Fruit fly (Drosophila melanogaster) ovary, adult (tissue): ENCODE results near the gene Polr3E.

ENCODE experiments used
- CG17801 ChIP-seq: fragments of 200-800 bp; optimal IDR thresholded peaks from 2 replicates; lab custom pipeline; 2019; ENCODE audit warnings: missing biosample characterization, mild to moderate bottlenecking, missing genetic modification characterization, moderate library complexity; ENCODE audit not compliant: partially characterized antibody

The Polr3E gene

DNA sequence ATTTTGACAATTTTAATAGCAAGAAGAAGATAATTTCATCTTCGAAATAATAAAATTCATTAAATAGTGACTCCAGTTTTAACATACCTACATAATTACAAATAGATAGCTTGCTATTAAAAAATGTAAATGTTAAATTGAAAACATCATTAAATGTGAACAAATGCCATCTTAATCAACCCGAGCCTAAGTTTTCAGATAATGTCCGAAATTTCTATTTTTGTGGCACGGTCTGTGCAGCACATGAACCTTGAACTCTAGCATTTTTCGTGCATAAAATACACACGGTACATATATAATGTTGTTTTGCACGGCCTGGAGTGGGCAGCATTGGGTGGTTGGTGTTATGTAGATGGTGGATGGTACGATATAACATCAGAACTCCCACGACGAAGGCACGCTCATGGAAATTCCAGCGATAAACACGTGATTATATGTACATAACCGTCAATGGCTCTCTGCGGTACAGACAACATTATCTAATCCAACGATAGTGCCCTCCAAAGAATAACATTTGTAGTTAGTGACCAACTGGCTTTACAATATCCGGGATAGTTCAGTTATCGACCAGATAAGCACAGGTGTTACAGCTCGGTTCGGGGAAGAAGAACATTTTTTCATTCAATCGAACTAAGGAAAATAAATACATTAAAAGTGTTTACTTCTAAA, 18.6 kb downstream of the Polr3E start:
- TF ChIP-seq CG17801 (GFP tag; lab: Kevin White, UChicago): no peak

DNA sequence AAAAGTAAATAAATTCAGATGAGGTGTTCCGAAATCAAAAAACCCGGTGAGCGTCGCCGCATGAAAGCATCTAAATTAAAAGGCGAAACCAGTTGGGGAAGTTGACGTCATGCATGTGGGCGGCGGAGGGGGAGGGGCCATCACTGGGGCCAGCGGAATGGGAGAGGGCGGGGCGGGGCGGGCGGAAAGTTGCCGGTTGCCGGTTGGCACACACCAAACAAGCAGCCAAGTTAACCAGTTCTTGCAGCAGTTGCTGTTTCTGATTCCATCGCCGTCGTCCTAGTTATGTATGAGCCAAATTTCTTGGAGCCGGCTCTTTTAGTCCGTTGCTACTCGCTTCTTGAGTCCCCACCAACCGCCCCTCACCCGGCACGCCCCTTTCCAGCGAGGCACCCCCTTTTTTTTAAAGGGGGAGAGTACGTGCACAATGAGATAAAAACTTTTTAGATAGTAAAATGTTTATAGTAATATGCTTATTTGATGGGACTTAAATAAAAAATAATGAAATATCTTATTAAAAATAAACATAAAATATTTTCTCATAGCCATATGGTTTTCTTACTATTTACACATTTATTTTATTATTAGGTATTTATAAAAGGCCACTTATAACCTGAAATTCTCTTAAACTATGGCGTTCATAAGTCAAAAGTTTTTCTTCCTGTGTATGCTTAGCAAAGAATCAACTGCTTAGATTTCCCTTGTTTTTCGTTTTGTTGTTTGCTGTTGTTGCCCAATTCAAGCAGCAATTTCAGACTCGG, 20.7 kb downstream of the Polr3E start:
- no peak for TF ChIP-seq CG17801 (GFP tag; lab: Kevin White, UChicago)

DNA sequence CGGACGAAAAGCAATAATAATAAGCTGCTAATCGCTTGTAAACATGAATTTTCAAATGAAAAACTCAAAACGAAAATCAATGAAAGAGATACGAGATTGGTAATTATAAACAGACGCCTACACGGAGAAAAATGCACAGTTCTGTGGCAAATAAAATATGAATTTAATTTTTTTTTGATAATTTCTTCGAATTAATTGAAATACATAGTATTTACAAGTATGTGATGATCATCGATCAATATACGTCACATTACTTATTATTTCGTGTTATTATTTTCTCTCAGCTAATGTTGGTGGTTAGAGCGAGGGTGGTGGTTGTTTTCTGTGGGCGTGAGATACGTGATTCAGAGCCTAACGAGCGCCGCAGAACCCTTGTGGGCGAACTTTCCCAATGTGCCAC, 22.1 kb downstream of the Polr3E start:
- no peak for TF ChIP-seq CG17801 (GFP tag; lab: Kevin White, UChicago)

DNA sequence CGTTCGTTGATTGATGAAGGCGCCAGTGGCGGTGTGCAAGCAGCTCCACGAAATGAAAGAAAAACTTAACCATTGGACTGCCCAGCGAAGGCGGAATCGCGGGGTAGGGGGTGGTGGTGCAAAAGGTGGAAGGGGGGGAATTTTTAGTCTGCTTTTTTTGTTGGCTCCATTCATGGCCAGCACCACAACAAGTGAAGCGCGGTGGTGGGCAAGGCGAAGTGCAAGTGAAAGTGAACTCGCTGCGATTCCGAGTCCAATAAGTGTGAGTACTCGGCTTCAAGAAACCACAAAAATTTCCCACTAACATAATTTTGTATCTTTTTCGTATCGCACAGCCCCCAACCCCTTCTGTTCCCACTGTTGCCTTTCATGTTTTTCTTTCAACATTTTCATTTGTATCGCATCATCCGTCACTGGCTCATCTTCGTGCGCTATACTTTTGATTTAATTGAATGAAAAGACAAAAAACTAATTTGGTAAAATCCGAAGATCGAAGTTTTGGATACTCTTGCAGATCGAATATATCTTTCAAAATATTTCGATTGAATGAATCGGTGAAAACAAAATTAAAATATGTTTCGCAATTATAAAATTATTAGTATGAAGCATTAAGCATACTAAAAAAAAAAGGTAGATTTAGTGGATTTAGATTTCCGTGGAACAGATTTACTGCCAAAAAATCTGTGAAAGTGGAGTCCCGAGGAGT, 22.7 kb downstream of the Polr3E start:
- no peak for TF ChIP-seq CG17801 (GFP tag; lab: Kevin White, UChicago)

DNA sequence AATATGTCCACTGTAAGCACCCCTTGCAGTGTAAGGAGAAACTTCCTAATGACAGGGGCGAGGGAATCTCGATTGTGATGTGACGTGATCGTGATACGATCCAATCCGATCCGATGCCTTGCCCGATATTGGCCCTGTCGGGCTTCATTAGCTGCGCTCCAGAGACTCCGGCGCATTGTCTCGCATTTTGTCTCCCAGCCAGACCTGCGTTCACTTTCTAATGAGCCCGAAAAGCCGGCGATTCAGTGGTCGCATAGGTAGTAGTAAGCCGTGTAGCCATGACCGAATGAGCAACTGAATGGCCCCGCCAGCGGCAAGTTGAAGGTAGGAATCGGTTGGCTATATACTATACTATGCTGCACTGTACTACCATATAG, 23.3 kb downstream of the Polr3E start:
- no peak for TF ChIP-seq CG17801 (GFP tag; lab: Kevin White, UChicago)

DNA sequence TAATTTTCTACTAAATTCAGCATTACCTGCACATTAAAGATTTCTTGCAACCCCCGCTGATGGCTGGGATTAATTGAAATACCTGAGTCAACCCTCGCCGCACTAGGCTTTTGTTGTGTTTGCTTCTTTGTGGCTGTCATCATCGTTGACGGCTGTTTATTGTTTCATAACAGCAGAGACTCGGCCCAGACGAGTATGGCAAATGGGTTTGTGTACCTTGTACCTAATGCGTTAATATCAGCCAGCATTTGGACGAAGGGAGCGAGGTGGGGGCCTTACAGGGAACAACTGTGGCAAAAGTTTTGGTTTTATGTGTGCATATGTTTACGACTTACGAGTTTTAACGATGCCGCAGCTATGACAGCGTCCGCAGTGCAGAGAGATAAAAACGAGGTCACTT, 24.2 kb downstream of the Polr3E start:
- no peak for TF ChIP-seq CG17801 (GFP tag; lab: Kevin White, UChicago)

DNA sequence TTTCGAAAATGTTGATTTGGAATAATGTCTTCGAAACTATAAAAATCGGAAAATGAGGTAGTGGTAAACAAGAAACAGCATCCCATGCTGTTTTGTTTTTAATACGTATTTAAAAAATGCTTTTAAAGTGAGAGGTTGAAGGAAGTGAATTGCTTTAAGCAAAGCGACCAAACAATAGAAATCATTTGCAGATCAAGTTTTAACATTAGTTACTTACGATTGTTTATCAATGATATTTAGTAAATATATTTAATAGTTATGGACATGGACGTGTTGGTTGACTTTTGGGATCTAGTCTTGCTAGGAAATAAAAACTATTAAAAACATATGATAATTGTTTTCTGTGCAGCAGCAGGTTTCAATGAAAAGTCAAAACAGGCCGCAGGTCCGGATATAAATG, 24.7 kb downstream of the Polr3E start:
- no peak for TF ChIP-seq CG17801 (GFP tag; lab: Kevin White, UChicago)

DNA sequence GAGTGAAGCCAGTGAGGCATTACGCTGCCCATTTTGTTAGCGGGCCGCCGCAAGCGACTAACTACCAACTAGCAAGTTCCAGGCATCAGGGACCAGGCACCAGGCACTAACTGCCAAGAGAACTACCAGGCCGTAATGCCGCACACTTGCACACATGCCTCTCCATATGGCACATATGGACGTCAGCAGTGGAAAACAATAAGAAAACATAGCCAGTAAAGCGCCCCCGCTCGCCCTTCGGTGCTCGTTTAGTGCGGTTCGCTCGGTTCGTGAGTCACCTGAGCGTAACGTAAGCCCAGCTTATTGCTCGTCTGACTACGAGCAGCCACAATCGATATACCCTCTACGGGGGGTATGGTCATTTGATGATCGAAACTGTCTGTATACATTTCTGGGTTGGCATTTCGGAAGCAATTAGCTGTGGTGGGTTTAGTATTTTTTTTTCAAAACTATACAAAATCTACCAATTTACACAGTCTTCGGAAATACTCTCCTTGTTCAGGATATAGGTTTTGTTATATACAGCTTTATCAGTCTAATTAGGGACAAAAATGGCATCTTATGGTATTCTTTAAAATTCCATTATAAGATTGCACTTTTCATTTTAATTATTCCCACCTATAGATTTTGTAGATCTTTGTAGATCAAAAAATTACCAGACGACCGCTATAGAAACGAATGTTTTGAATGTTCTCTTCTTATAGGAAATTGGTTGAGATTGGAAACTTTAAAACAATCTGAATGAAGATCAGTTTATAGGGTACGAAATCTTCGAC, 25.4 kb downstream of the Polr3E start:
- no peak for TF ChIP-seq CG17801 (GFP tag; lab: Kevin White, UChicago)

DNA sequence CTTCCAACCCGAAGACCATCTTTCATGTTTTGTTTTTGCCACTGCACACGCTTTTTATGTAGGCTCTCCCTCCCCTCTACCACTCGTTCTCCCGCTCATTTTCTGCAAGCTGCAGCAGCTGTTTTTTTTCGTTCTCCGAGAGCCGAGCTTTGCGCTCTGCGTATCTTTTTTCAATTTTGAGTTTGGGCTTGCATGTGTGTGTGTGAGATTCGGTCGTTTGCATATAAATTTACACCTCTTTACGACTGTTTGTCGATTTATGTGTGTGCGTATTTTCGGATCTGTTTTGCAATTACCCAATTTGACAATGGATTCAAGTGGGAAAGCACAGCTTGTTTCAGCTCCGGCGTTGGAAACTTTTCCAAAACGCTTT, 25.9 kb downstream of the Polr3E start:
- no peak for TF ChIP-seq CG17801 (GFP tag; lab: Kevin White, UChicago)

DNA sequence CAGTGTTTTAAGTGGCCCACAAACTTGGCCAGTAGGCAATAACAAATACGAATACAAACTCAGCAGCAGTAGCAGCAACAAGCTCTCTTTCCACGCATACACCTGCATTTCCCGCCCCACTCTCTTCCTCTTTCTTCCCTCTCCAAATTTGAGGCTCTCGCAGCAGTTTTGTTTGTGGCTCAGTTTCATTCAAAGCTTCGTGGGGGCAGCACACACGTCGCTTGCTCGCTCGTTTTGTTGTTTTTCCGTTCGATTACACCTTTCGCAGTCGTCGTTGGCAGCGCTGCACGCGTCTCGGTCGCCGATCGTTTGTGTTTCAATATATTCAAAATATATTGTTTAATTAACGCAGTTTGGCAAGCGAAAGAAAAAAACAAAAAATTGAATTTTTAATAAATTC, 27.0 kb downstream of the Polr3E start:
- TF ChIP-seq CG17801 (GFP tag; lab: Kevin White, UChicago): peak; percentile 33

DNA sequence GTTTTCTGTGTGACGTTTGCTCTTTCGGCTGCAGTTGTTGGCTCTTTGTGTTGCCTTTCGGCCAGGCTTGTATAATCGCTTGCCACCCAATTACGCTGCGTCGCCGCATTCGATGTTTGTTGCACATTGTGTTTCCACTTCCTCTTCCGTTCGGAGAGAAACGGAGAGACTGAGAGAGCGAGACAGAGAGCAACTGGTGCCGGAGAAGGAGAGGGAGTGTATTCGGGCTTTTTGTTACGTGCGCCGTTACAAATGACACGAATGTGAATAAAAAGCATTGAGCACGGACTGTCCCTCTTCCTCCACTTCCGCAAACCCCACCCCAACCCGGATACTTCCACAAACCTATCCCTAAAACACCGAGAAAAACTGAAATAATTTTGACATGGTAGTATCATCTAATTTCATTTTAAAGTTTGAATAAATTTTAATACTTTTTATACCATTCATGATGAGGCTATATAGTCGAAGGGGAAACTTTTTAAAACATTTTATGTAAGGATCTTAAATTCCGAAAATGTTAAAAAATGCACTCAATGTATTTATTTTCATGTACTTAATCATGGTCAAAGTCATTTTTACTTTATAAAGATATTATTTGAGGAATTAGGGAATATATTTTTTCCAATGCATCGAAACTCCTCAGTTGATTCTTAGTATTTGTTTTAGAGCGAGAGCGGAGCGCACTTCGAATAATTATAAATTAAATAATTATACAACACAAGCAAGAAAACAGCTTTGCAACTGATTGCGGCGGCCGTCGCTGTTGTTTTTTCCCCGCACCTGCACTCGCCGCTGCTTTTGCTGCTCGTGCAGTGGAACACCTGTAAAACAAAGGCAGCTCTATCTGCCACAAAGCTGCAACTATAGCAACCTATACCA, 28.8 kb downstream of the Polr3E start:
- TF ChIP-seq CG17801 (GFP tag; lab: Kevin White, UChicago): peak; percentile 7

DNA sequence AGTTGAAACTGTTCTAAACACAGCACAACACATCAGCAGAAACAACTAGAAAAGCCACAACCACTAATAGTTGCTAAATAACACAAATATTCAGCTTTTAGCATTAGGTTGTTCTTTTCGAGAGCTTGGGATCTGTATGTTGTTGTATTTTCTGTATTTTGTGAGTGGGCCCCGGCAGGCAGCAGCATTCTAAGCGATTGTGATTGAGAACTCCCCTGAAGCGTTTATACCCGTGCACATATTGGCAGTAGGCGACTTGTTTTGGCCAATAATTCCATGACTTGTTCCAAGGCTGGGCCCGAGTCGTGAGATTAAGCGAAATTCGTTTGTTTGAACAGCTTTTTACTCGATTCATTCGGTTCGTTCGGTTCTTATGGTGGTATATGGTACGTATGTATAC, 30.3 kb downstream of the Polr3E start:
- TF ChIP-seq CG17801 (GFP tag; lab: Kevin White, UChicago): no peak

DNA sequence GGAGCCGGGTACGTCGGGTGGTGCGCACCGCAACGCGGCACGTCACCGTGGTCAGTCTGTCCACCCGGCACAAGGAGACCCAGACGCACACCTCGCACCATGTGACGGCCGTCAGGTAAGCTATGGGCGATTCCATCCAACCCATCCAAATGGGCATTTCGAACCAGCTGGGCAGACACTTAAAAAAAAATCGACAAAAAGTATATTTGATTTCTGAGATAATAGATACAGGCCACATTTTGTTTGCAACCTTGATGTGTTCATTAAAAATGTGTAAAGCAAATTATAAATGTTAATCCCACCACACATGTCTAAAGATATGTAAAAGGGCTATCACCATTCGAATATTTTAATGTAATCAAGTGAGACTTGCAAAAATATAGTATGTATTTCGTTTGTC, 33.0 kb downstream of the Polr3E start:
- TF ChIP-seq CG17801 (GFP tag; lab: Kevin White, UChicago): no peak
